Worm (Caenorhabditis elegans) whole organism, L3 larva: ENCODE measurements around the gene T26C12.2.

Experiments used
- R02D3.7 ChIP-seq: fragments of 150-350 bp; optimal IDR thresholded peaks from 2 replicates; lab custom pipeline; 2014; ENCODE audit warnings: missing biosample characterization, missing genetic modification characterization
- ZK546.5 ChIP-seq: sonication (generic microtip); optimal IDR thresholded peaks from 2 replicates; lab custom pipeline; 2017; ENCODE audit warnings: missing biosample characterization, missing genetic modification characterization
- aly-2 ChIP-seq: fragments of 150-350 bp; optimal IDR thresholded peaks from 2 replicates; lab custom pipeline; 2014; ENCODE audit warnings: missing biosample characterization, missing genetic modification characterization
- ceh-28 ChIP-seq: fragments of 150-350 bp; optimal IDR thresholded peaks from 2 replicates; lab custom pipeline; 2014; ENCODE audit warnings: missing biosample characterization, missing genetic modification reagents, missing genetic modification characterization
- ceh-9 ChIP-seq: sonication (generic microtip); optimal IDR thresholded peaks from 2 replicates; lab custom pipeline; 2018; ENCODE audit warnings: missing biosample characterization, missing genetic modification characterization
- egl-27 ChIP-seq: sonication (generic microtip); optimal IDR thresholded peaks from 4 replicates; lab custom pipeline; 2017; ENCODE audit warnings: missing biosample characterization, missing genetic modification reagents, missing genetic modification characterization
- elt-2 ChIP-seq: sonication (generic microtip); optimal IDR thresholded peaks from 2 replicates; lab custom pipeline; 2016; ENCODE audit warnings: missing genetic modification reagents, mild to moderate bottlenecking, missing genetic modification characterization, missing compliant biosample characterization
- elt-3 ChIP-seq, 3 experiments: fragments of 150-350 bp in 1 of 3; sonication (generic microtip) in 2 of 3; optimal IDR thresholded peaks; 2 replicates in 2 of 3; 4 replicates in 1 of 3; lab custom pipeline; 2014 to 2017; ENCODE audit warnings: missing biosample characterization in 3 of 3, missing genetic modification characterization in 3 of 3
- eor-1 ChIP-seq, 2 experiments: fragments of 150-350 bp; optimal IDR thresholded peaks; 2 replicates each; lab custom pipeline; 2014 to 2018; ENCODE audit warnings: missing biosample characterization in 2 of 2, missing genetic modification characterization in 2 of 2
- fkh-10 ChIP-seq: sonication (generic microtip); optimal IDR thresholded peaks from 2 replicates; lab custom pipeline; 2017; ENCODE audit warnings: missing biosample characterization, missing genetic modification reagents, missing genetic modification characterization
- fkh-2 ChIP-seq: fragments of 150-350 bp; optimal IDR thresholded peaks from 2 replicates; lab custom pipeline; 2014; ENCODE audit warnings: missing biosample characterization, missing genetic modification reagents, missing genetic modification characterization
- fos-1 ChIP-seq: fragments of 150-350 bp; optimal IDR thresholded peaks from 2 replicates; lab custom pipeline; 2014; ENCODE audit warnings: missing biosample characterization, missing genetic modification characterization
- hmg-11 ChIP-seq: sonication (generic microtip); optimal IDR thresholded peaks from 2 replicates; lab custom pipeline; 2016; ENCODE audit warnings: missing genetic modification characterization, missing compliant biosample characterization
- lin-15B ChIP-seq: fragments of 150-350 bp; optimal IDR thresholded peaks from 2 replicates; lab custom pipeline; 2014; ENCODE audit warnings: missing biosample characterization, missing genetic modification characterization
- lin-39 ChIP-seq: fragments of 150-350 bp; optimal IDR thresholded peaks from 2 replicates; lab custom pipeline; 2018; ENCODE audit warnings: missing biosample characterization, missing genetic modification reagents, missing genetic modification characterization
- lsy-12 ChIP-seq: sonication (generic microtip); optimal IDR thresholded peaks from 2 replicates; lab custom pipeline; 2016; ENCODE audit warnings: mild to moderate bottlenecking, missing genetic modification characterization, missing compliant biosample characterization
- mdl-1 ChIP-seq: fragments of 150-350 bp; optimal IDR thresholded peaks from 2 replicates; lab custom pipeline; 2014; ENCODE audit warnings: missing biosample characterization, missing genetic modification characterization
- mml-1 ChIP-seq: fragments of 150-350 bp; sonication (generic microtip); optimal IDR thresholded peaks from 3 replicates; lab custom pipeline; 2014; ENCODE audit warnings: missing biosample characterization, missing genetic modification characterization
- nfya-1 ChIP-seq: sonication (generic microtip); optimal IDR thresholded peaks from 2 replicates; lab custom pipeline; 2017; ENCODE audit warnings: missing genetic modification characterization, mild to moderate bottlenecking, missing compliant biosample characterization, antibody characterized with exemption, moderate library complexity; ENCODE audit not compliant: insufficient read depth
- nhr-23 ChIP-seq: fragments of 150-350 bp; optimal IDR thresholded peaks from 2 replicates; lab custom pipeline; 2014; ENCODE audit warnings: missing biosample characterization, missing genetic modification reagents, missing genetic modification characterization
- nhr-237 ChIP-seq: fragments of 150-350 bp; optimal IDR thresholded peaks from 2 replicates; lab custom pipeline; 2014; ENCODE audit warnings: missing biosample characterization, missing genetic modification characterization
- nhr-25 ChIP-seq: sonication (generic microtip); optimal IDR thresholded peaks from 2 replicates; lab custom pipeline; 2017; ENCODE audit warnings: missing biosample characterization, missing genetic modification characterization
- nhr-28 ChIP-seq: fragments of 150-350 bp; optimal IDR thresholded peaks from 2 replicates; lab custom pipeline; 2014; ENCODE audit warnings: missing biosample characterization, missing genetic modification characterization
- nhr-43 ChIP-seq: sonication (generic microtip); optimal IDR thresholded peaks from 2 replicates; lab custom pipeline; 2016; ENCODE audit warnings: mild to moderate bottlenecking, missing genetic modification characterization, missing compliant biosample characterization; ENCODE audit not compliant: poor library complexity, severe bottlenecking
- nhr-67 ChIP-seq: fragments of 150-350 bp; optimal IDR thresholded peaks from 2 replicates; lab custom pipeline; 2014; ENCODE audit warnings: missing biosample characterization, missing genetic modification characterization
- nhr-77 ChIP-seq: fragments of 150-350 bp; optimal IDR thresholded peaks from 2 replicates; lab custom pipeline; 2014; ENCODE audit warnings: missing biosample characterization, missing genetic modification characterization
- pha-4 ChIP-seq: fragments of 150-350 bp; optimal IDR thresholded peaks from 2 replicates; lab custom pipeline; 2014; ENCODE audit warnings: missing biosample characterization, missing genetic modification reagents, missing genetic modification characterization
- pqm-1 ChIP-seq: fragments of 150-350 bp; optimal IDR thresholded peaks from 2 replicates; lab custom pipeline; 2017; ENCODE audit warnings: missing biosample characterization, missing genetic modification characterization, inconsistent platforms
- skn-1 ChIP-seq: fragments of 150-350 bp; optimal IDR thresholded peaks from 2 replicates; lab custom pipeline; 2014; ENCODE audit warnings: missing biosample characterization, missing genetic modification characterization
- tbx-2 ChIP-seq: sonication (generic microtip); optimal IDR thresholded peaks from 2 replicates; lab custom pipeline; 2016; ENCODE audit warnings: mild to moderate bottlenecking, missing genetic modification characterization, missing compliant biosample characterization
- zag-1 ChIP-seq: fragments of 150-350 bp; optimal IDR thresholded peaks from 2 replicates; lab custom pipeline; 2014; ENCODE audit warnings: missing biosample characterization, missing genetic modification characterization
- ztf-11 ChIP-seq: fragments of 150-350 bp; optimal IDR thresholded peaks from 2 replicates; lab custom pipeline; 2014; ENCODE audit warnings: missing biosample characterization, missing genetic modification characterization

T26C12.2 gene

DNA sequence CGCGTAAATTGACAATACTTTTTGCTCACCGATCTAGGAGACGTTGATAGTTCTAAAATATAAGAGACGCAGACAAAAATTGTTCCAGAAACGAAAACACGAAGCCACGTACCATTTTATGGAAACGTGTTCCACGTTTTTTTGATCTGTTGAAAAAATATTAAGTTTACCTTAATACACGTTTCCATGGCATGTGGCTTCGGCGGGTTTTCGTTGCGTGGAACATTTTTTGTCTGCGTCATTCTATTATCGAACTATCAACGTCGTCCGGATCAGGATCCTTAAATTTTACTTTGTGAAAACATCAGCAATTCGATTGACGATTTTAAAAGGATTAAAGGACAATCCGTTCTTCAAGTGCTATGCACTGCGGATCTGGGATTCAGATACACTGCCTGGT lies at the start of gene T26C12.2:
T26C12.2 (minus strand) TSS at position 101 of the 400 bp plus-strand sequence.
- TF ChIP-seq pha-4 (tag; lab: Kevin White, UChicago) = no peak
- TF ChIP-seq eor-1 (tag; optimal IDR thresholded peaks at IDR 0.05; lab: Kevin White, UChicago) = no peak
- no peak for TF ChIP-seq R02D3.7
- TF ChIP-seq skn-1 = no peak
- no peak for TF ChIP-seq ceh-28 (tag; lab: Kevin White, UChicago)
- no peak for TF ChIP-seq lin-39 (tag; lab: Kevin White, UChicago)
- no peak for TF ChIP-seq nhr-67 (tag; lab: Kevin White, UChicago)
- no peak for TF ChIP-seq fkh-10 (GFP tag; lab: Kevin White, UChicago)
- TF ChIP-seq ceh-9 (tag; lab: Kevin White, UChicago) = no peak
- TF ChIP-seq fkh-2 (tag; lab: Kevin White, UChicago) = no peak

DNA sequence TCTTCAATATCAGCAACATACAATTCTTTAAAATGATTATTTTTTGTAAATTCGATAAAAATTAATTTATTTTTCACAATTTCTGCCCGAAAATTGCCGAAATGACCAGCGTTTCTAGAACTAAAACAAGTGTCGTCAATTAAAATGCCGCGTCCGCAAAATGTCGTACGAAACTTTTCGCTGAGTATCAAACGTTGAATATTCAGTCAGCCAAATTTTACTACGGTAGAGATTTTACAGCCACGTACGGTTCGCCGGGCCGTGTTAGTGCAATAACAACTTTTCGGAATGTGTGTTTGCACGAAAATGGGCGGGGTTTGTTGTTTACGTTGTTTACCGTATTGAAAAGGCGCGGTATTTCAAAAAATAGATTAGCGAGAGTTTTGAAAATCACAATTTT lies 47.8 kb upstream of the T26C12.2 start:
- peak; percentile 50 for TF ChIP-seq lin-15B (tag; lab: Kevin White, UChicago)
- peak; percentile 6 for TF ChIP-seq R02D3.7
- peak; percentile 31 for TF ChIP-seq nhr-25 (tag; lab: Kevin White, UChicago)
- peak; percentile 55 for TF ChIP-seq lsy-12 (tag; lab: Kevin White, UChicago)
- peak; percentile 62 for TF ChIP-seq elt-2 (tag; lab: Kevin White, UChicago)
- TF ChIP-seq nhr-23 (tag; lab: Kevin White, UChicago) = peak; percentile 25
- TF ChIP-seq nfya-1 (tag; lab: Kevin White, UChicago) = peak; percentile 40
- TF ChIP-seq tbx-2 = peak; percentile 20
- peak; percentile 83 for TF ChIP-seq nhr-43 (tag; lab: Kevin White, UChicago)

DNA sequence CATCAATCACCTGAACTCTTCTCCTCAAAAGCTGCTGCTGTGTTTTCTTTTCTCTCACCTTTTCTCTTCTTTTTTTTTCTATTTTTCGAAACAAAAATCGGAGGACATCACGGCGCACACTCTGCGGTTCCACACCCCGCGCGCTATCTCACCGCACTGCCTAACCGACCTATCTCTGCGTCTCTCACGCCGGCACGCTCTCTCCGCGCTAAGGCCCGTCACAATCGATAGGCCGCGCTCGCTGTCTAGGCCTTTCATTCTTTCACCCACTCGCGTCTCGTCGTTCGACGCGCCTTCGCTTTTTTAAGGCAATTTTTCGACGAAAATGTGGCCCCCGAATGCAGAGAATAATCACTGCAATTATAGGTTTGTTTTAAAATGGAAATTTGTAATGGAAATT lies 45.7 kb upstream of the T26C12.2 start, which contains the start of gene zip-11:
zip-11 (plus strand) TSS at position 34 of the 400 bp plus-strand sequence.
- peak; percentile 91 for TF ChIP-seq nhr-25 (tag; lab: Kevin White, UChicago)
- peak; percentile 57 for TF ChIP-seq lin-15B (tag; lab: Kevin White, UChicago)
- TF ChIP-seq tbx-2 = peak; percentile 25
- peak; percentile 63 for TF ChIP-seq nfya-1 (tag; lab: Kevin White, UChicago)
- peak; percentile 41 for TF ChIP-seq nhr-23 (tag; lab: Kevin White, UChicago)
- peak; percentile 79 for TF ChIP-seq ceh-28 (tag; lab: Kevin White, UChicago)
- TF ChIP-seq egl-27 = no peak
- TF ChIP-seq hmg-11 (tag; lab: Kevin White, UChicago) = peak; percentile 59
- TF ChIP-seq nhr-43 (tag; lab: Kevin White, UChicago) = peak; percentile 57
- TF ChIP-seq pha-4 (tag; lab: Kevin White, UChicago) = peak; percentile 53
- TF ChIP-seq pqm-1 = no peak
- no peak for TF ChIP-seq mml-1 (tag; lab: Kevin White, UChicago)
- TF ChIP-seq R02D3.7 = peak; percentile 30

DNA sequence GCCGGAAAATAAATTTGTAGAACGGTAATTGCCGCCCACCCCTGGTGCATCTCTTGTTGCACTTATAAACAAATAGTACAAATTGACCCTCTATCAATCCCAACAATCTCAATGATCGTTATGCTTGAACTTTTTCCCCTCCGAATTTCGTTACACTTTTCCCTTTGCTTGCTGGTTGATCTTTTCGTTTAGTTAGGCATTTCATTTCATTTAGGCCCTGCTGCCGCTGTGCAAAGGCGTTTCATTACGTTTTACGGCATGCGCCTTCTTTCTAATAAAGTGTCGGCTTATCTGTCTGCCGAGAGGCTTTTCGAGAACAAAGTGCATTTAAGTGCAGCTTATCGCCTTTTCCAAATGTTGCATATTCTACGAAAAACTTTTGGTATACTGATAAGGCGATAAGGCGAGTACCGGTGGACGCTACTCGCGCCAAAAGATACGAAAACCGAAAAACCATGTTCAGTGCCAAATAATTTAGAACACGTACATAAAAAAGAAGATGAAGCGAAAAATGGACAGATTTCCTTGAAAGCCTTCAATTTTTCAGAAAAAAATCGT lies 45.2 kb upstream of the T26C12.2 start:
- TF ChIP-seq pqm-1 (peak; percentile 92), elt-2 (tag; lab: Kevin White, UChicago) (peak; percentile 91), hmg-11 (tag; lab: Kevin White, UChicago) (no peak), nhr-237 (tag; lab: Kevin White, UChicago) (no peak)

DNA sequence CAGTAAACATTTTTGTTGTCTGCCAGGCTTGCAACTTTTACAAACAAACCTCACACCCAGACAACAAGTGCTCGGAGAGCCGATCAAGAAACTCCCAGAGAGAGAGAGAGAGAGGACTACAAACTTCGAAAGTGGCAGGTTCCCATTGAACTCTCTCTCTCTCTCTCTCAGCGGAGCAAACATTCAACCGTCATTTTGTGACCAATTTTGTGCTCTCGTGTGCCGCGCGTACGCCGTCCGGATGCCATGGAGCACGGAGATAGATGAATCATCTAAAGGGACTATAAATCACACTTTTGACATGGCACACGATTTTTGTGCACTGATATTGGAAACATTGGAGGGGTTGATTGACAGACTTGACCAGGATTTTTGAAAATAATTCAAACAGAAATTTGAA lies 43.3 kb upstream of the T26C12.2 start:
- TF ChIP-seq pha-4 (tag; lab: Kevin White, UChicago) (peak; percentile 34), aly-2 (no peak)
- TF ChIP-seq, all 47 proteins: peak for 1

DNA sequence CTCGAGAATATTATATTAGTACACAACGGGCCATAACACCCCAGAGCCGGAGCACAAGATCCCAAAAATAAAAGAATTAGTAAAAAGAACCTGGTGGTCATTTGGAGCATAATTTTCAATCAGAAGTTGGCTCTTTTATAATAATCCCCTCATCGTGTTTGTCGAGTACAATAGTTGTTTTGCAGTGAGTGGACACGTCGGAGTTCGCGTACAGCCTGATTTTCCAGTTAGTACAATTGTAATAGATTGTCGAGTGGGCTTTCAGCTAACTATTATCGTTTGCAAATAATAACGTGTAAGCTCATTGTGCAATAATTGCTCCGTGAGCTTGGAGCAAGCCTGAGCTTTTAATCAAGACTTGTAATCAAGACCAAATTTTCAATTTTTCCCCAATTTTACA lies 41.9 kb upstream of the T26C12.2 start, which contains the start of gene W08E12.9:
W08E12.9 (minus strand) TSS at position 101 of the 400 bp plus-strand sequence.
- TF ChIP-seq nhr-77 (no peak), zag-1 (tag; lab: Kevin White, UChicago) (no peak), nhr-67 (tag; lab: Kevin White, UChicago) (no peak), skn-1 (no peak), eor-1 (tag; optimal IDR thresholded peaks at IDR 0.05; lab: Kevin White, UChicago) (no peak), ztf-11 (tag; lab: Kevin White, UChicago) (no peak), fos-1 (tag; lab: Kevin White, UChicago) (no peak), hmg-11 (tag; lab: Kevin White, UChicago) (no peak), egl-27 (no peak), elt-3 (tag; optimal IDR thresholded peaks at IDR 0.05; lab: Kevin White, UChicago) (no peak), ZK546.5 (tag; lab: Kevin White, UChicago) (no peak), mdl-1 (tag; lab: Kevin White, UChicago) (no peak), lsy-12 (tag; lab: Kevin White, UChicago) (no peak), nhr-28 (tag; lab: Kevin White, UChicago) (no peak), nhr-237 (tag; lab: Kevin White, UChicago) (no peak), fkh-2 (tag; lab: Kevin White, UChicago) (no peak), mml-1 (tag; lab: Kevin White, UChicago) (no peak), nfya-1 (tag; lab: Kevin White, UChicago) (no peak), R02D3.7 (no peak), pqm-1 (no peak)
- TF ChIP-seq, all 47 proteins: peak for 0
